Worm (Caenorhabditis elegans) whole organism, L3 larva: ENCODE measurements around the gene frpr-15.

ENCODE experiments used
- ceh-82 ChIP-seq: fragments of 150-350 bp; optimal IDR thresholded peaks from 2 replicates; lab custom pipeline; 2014; ENCODE audit warnings: missing biosample characterization, missing genetic modification characterization
- lin-39 ChIP-seq: fragments of 150-350 bp; optimal IDR thresholded peaks from 2 replicates; lab custom pipeline; 2018; ENCODE audit warnings: missing biosample characterization, missing genetic modification reagents, missing genetic modification characterization
- mdl-1 ChIP-seq: fragments of 150-350 bp; optimal IDR thresholded peaks from 2 replicates; lab custom pipeline; 2014; ENCODE audit warnings: missing biosample characterization, missing genetic modification characterization
- nfya-1 ChIP-seq: sonication (generic microtip); optimal IDR thresholded peaks from 2 replicates; lab custom pipeline; 2017; ENCODE audit warnings: missing genetic modification characterization, mild to moderate bottlenecking, missing compliant biosample characterization, antibody characterized with exemption, moderate library complexity; ENCODE audit not compliant: insufficient read depth
- nhr-237 ChIP-seq: fragments of 150-350 bp; optimal IDR thresholded peaks from 2 replicates; lab custom pipeline; 2014; ENCODE audit warnings: missing biosample characterization, missing genetic modification characterization
- pha-4 ChIP-seq: fragments of 150-350 bp; optimal IDR thresholded peaks from 2 replicates; lab custom pipeline; 2014; ENCODE audit warnings: missing biosample characterization, missing genetic modification reagents, missing genetic modification characterization
- snpc-4 ChIP-seq: fragments of 150-350 bp; optimal IDR thresholded peaks from 2 replicates; lab custom pipeline; 2014; ENCODE audit warnings: missing biosample characterization, missing genetic modification characterization

- TF ChIP-seq pha-4 = peak; percentile 46
- no peak for TF ChIP-seq lin-39 (tag; lab: Kevin White, UChicago)
- peak; percentile 55 for TF ChIP-seq nfya-1 (tag; lab: Kevin White, UChicago)
- no peak for TF ChIP-seq mdl-1 (tag; lab: Kevin White, UChicago)
- TF ChIP-seq nhr-237 (tag; lab: Kevin White, UChicago) = no peak
- TF ChIP-seq snpc-4 (tag; lab: Kevin White, UChicago) = peak; percentile 68
- no peak for TF ChIP-seq ceh-82 (tag; lab: Kevin White, UChicago)
These were observed 20.5 kb upstream of the frpr-15 start, which contains the start of gene ccch-3 for ce11 chrV:12659426-12659825.
